Fruit fly (Drosophila melanogaster) whole organism, embryonic: Measurements from ENCODE around the gene ich.

Experiments used
- Asciz ChIP-seq: fragments of 200-800 bp; sonication (Bioruptor generic); optimal IDR thresholded peaks from 2 replicates; lab custom pipeline; 2017; ENCODE audit warnings: missing biosample characterization, mild to moderate bottlenecking, missing genetic modification characterization, missing genetic modification reagents
- Bgb ChIP-seq: fragments of 200-800 bp; sonication (Bioruptor generic); IDR thresholded peaks from 2 replicates; pipeline ENCODE4 v1.3.6; 2022; ENCODE audit warnings: missing biosample characterization, missing genetic modification characterization; ENCODE audit not compliant: partially characterized antibody
- CG10209 ChIP-seq: fragments of 200-800 bp; sonication (Bioruptor generic); optimal IDR thresholded peaks from 3 replicates; lab custom pipeline; 2017; ENCODE audit warnings: missing biosample characterization, mild to moderate bottlenecking, missing genetic modification characterization, missing genetic modification reagents
- CG13287 ChIP-seq: fragments of 200-800 bp; sonication (Bioruptor generic); IDR thresholded peaks from 2 replicates; pipeline ENCODE4 v1.3.6; 2022; ENCODE audit warnings: missing biosample characterization, missing genetic modification characterization; ENCODE audit not compliant: partially characterized antibody
- CG13624 ChIP-seq: fragments of 200-800 bp; sonication (Bioruptor generic); optimal IDR thresholded peaks from 2 replicates; lab custom pipeline; 2016; ENCODE audit warnings: missing biosample characterization, missing genetic modification characterization
- CG16815 ChIP-seq: fragments of 200-800 bp; sonication (Bioruptor generic); optimal IDR thresholded peaks from 3 replicates; lab custom pipeline; 2017; ENCODE audit warnings: missing biosample characterization, mild to moderate bottlenecking, missing genetic modification characterization
- CG17186 ChIP-seq: fragments of 200-800 bp; sonication (Bioruptor generic); optimal IDR thresholded peaks from 3 replicates; lab custom pipeline; 2017; ENCODE audit warnings: missing biosample characterization, missing genetic modification reagents, missing genetic modification characterization
- CG17912 ChIP-seq: fragments of 200-800 bp; sonication (Bioruptor generic); optimal IDR thresholded peaks from 2 replicates; lab custom pipeline; 2018; ENCODE audit warnings: missing biosample characterization, mild to moderate bottlenecking, missing genetic modification characterization
- CG2712 ChIP-seq: fragments of 200-800 bp; optimal IDR thresholded peaks from 3 replicates; lab custom pipeline; 2019; ENCODE audit warnings: missing biosample characterization, mild to moderate bottlenecking, missing genetic modification characterization, moderate library complexity
- CG2875 ChIP-seq: fragments of 200-800 bp; sonication (Bioruptor generic); optimal IDR thresholded peaks from 2 replicates; lab custom pipeline; 2017; ENCODE audit warnings: missing biosample characterization, mild to moderate bottlenecking, missing genetic modification characterization, missing genetic modification reagents
- CG3407 ChIP-seq: fragments of 200-800 bp; sonication (Bioruptor generic); optimal IDR thresholded peaks from 2 replicates; lab custom pipeline; 2018; ENCODE audit warnings: missing biosample characterization, mild to moderate bottlenecking, missing genetic modification characterization
- CG42726 ChIP-seq: fragments of 200-800 bp; sonication (Bioruptor generic); IDR thresholded peaks from 2 replicates; pipeline ENCODE4 v1.3.6; 2022; ENCODE audit warnings: missing biosample characterization, missing genetic modification characterization; ENCODE audit not compliant: partially characterized antibody
- CG5180 ChIP-seq: fragments of 200-800 bp; sonication (Bioruptor generic); optimal IDR thresholded peaks from 3 replicates; lab custom pipeline; 2017; ENCODE audit warnings: missing biosample characterization, missing genetic modification characterization, mild to moderate bottlenecking, moderate library complexity, missing genetic modification reagents
- CG6254 ChIP-seq: fragments of 200-800 bp; sonication (Bioruptor generic); optimal IDR thresholded peaks from 3 replicates; lab custom pipeline; 2017; ENCODE audit warnings: mild to moderate bottlenecking, missing biosample characterization, missing genetic modification reagents, missing genetic modification characterization
- CG6654 ChIP-seq: fragments of 200-800 bp; sonication (Bioruptor generic); optimal IDR thresholded peaks from 2 replicates; lab custom pipeline; 2017; ENCODE audit warnings: missing biosample characterization, mild to moderate bottlenecking, missing genetic modification characterization
- CG7963 ChIP-seq: fragments of 200-800 bp; sonication (Bioruptor generic); IDR thresholded peaks from 3 replicates; pipeline ENCODE4 v1.3.6; 2022; ENCODE audit warnings: missing biosample characterization, missing genetic modification characterization; ENCODE audit not compliant: partially characterized antibody
- CG9215 ChIP-seq: fragments of 200-800 bp; sonication (Bioruptor generic); IDR thresholded peaks from 2 replicates; pipeline ENCODE4 v1.3.6; 2022; ENCODE audit warnings: missing biosample characterization, missing genetic modification characterization
- CG9437 ChIP-seq: fragments of 200-800 bp; sonication (Bioruptor generic); optimal IDR thresholded peaks from 2 replicates; lab custom pipeline; 2018; ENCODE audit warnings: missing biosample characterization, mild to moderate bottlenecking, missing genetic modification characterization
- CG9797 ChIP-seq: fragments of 200-800 bp; sonication (Bioruptor generic); optimal IDR thresholded peaks from 3 replicates; lab custom pipeline; 2018; ENCODE audit warnings: missing biosample characterization, mild to moderate bottlenecking, missing genetic modification characterization
- CG9932 ChIP-seq: fragments of 200-800 bp; sonication (Bioruptor generic); IDR thresholded peaks from 2 replicates; pipeline ENCODE4 v1.3.6; 2022; ENCODE audit warnings: missing biosample characterization, missing genetic modification characterization
- CoRest ChIP-seq: fragments of 200-800 bp; sonication (Bioruptor generic); optimal IDR thresholded peaks from 3 replicates; lab custom pipeline; 2018; ENCODE audit warnings: missing biosample characterization, mild to moderate bottlenecking, missing genetic modification characterization, moderate library complexity
- Doc3 ChIP-seq: fragments of 200-800 bp; sonication (Bioruptor generic); IDR thresholded peaks from 3 replicates; pipeline ENCODE4 v1.3.6; 2022; ENCODE audit warnings: missing biosample characterization, missing genetic modification characterization; ENCODE audit not compliant: partially characterized antibody
- Fer1 ChIP-seq: fragments of 200-800 bp; sonication (Bioruptor generic); optimal IDR thresholded peaks from 2 replicates; lab custom pipeline; 2017; ENCODE audit warnings: missing biosample characterization, mild to moderate bottlenecking, missing genetic modification characterization
- Gug ChIP-seq: fragments of 200-800 bp; sonication (Bioruptor generic); IDR thresholded peaks from 4 replicates; pipeline ENCODE4 v1.3.6; 2022; ENCODE audit warnings: missing biosample characterization, missing genetic modification characterization
- H2.0 ChIP-seq: fragments of 200-800 bp; sonication (Bioruptor generic); IDR thresholded peaks from 2 replicates; pipeline ENCODE4 v1.3.6; 2022; ENCODE audit warnings: missing biosample characterization, missing genetic modification characterization
- HmgZ ChIP-seq: fragments of 200-800 bp; sonication (Bioruptor generic); optimal IDR thresholded peaks from 2 replicates; lab custom pipeline; 2018; ENCODE audit warnings: missing biosample characterization, mild to moderate bottlenecking, missing genetic modification characterization
- Hr51 ChIP-seq, 2 experiments: fragments of 200-800 bp; sonication (Bioruptor generic); optimal IDR thresholded peaks; 2 replicates in 1 of 2; 3 replicates in 1 of 2; lab custom pipeline; 2016 to 2018; ENCODE audit warnings: missing biosample characterization in 2 of 2, missing genetic modification characterization in 2 of 2, mild to moderate bottlenecking in 1 of 2, moderate library complexity in 1 of 2
- MTF-1 ChIP-seq: fragments of 200-800 bp; sonication (Bioruptor generic); optimal IDR thresholded peaks from 2 replicates; lab custom pipeline; 2018; ENCODE audit warnings: missing biosample characterization, mild to moderate bottlenecking, missing genetic modification characterization, borderline replicate concordance
- Oli ChIP-seq: fragments of 200-800 bp; sonication (Bioruptor generic); optimal IDR thresholded peaks from 2 replicates; lab custom pipeline; 2018; ENCODE audit warnings: missing biosample characterization, mild to moderate bottlenecking, missing genetic modification characterization, moderate library complexity
- Xrp1 ChIP-seq: fragments of 200-800 bp; sonication (Bioruptor generic); IDR thresholded peaks from 2 replicates; pipeline ENCODE4 v1.3.6; 2022; ENCODE audit warnings: missing biosample characterization, missing genetic modification characterization
- chinmo ChIP-seq: fragments of 200-800 bp; sonication (Bioruptor generic); IDR thresholded peaks from 4 replicates; pipeline ENCODE4 v1.3.6; 2022; ENCODE audit warnings: missing biosample characterization, missing genetic modification characterization; ENCODE audit not compliant: partially characterized antibody
- dimm ChIP-seq: fragments of 200-800 bp; sonication (Bioruptor generic); IDR thresholded peaks from 2 replicates; pipeline ENCODE4 v1.3.6; 2022; ENCODE audit warnings: missing biosample characterization, missing genetic modification characterization
- dm ChIP-seq: fragments of 200-800 bp; sonication (Bioruptor generic); optimal IDR thresholded peaks from 3 replicates; lab custom pipeline; 2016; ENCODE audit warnings: missing biosample characterization, missing genetic modification characterization
- dpn ChIP-seq, 2 experiments: fragments of 200-800 bp; sonication (Bioruptor generic); optimal IDR thresholded peaks; 3 replicates each; lab custom pipeline; 2016; ENCODE audit warnings: missing biosample characterization in 2 of 2, missing genetic modification characterization in 2 of 2
- ems ChIP-seq: fragments of 200-800 bp; sonication (Bioruptor generic); optimal IDR thresholded peaks from 3 replicates; lab custom pipeline; 2016; ENCODE audit warnings: missing biosample characterization, missing genetic modification characterization
- grn ChIP-seq: fragments of 200-800 bp; sonication (Bioruptor generic); optimal IDR thresholded peaks from 3 replicates; lab custom pipeline; 2017; ENCODE audit warnings: missing biosample characterization, missing genetic modification characterization
- insv ChIP-seq, 2 experiments: fragments of 200-800 bp; sonication (Bioruptor generic); optimal IDR thresholded peaks; 3 replicates each; lab custom pipeline; 2016 to 2018; ENCODE audit warnings: missing biosample characterization in 2 of 2, missing genetic modification characterization in 2 of 2
- lab ChIP-seq: fragments of 200-800 bp; sonication (Bioruptor generic); optimal IDR thresholded peaks from 3 replicates; lab custom pipeline; 2017; ENCODE audit warnings: missing biosample characterization, missing genetic modification characterization, mild to moderate bottlenecking, moderate library complexity, missing genetic modification reagents
- lola ChIP-seq, 3 experiments: fragments of >200 bp in 2 of 3; fragments of 200-800 bp in 1 of 3; sonication (Bioruptor generic) in 1 of 3; optimal IDR thresholded peaks; 2 replicates each; lab custom pipeline; 2017 to 2019; ENCODE audit warnings: missing biosample characterization in 3 of 3, missing genetic modification characterization in 3 of 3, mild to moderate bottlenecking in 1 of 3, moderate library complexity in 1 of 3
- mirr ChIP-seq: fragments of 200-800 bp; sonication (Bioruptor generic); optimal IDR thresholded peaks from 3 replicates; lab custom pipeline; 2018; ENCODE audit warnings: missing biosample characterization, mild to moderate bottlenecking, missing genetic modification characterization
- seq ChIP-seq: fragments of 200-800 bp; sonication (Bioruptor generic); IDR thresholded peaks from 2 replicates; pipeline ENCODE4 v1.3.6; 2022; ENCODE audit warnings: missing biosample characterization, missing genetic modification characterization
- slp2 ChIP-seq: fragments of 200-800 bp; sonication (Bioruptor generic); optimal IDR thresholded peaks from 2 replicates; lab custom pipeline; 2016; ENCODE audit warnings: missing biosample characterization, missing genetic modification characterization
- so ChIP-seq: fragments of 200-800 bp; sonication (Bioruptor generic); IDR thresholded peaks from 3 replicates; pipeline ENCODE4 v1.3.6; 2022; ENCODE audit warnings: missing biosample characterization, missing genetic modification characterization
- tgo ChIP-seq: fragments of 200-800 bp; sonication (Bioruptor generic); IDR thresholded peaks from 3 replicates; pipeline ENCODE4 v1.3.6; 2022; ENCODE audit warnings: missing biosample characterization, missing genetic modification characterization
- tup ChIP-seq: fragments of 200-800 bp; sonication (Bioruptor generic); optimal IDR thresholded peaks from 2 replicates; lab custom pipeline; 2016; ENCODE audit warnings: missing biosample characterization, mild to moderate bottlenecking, missing genetic modification characterization, moderate library complexity
- unc-4 ChIP-seq: fragments of 200-800 bp; sonication (Bioruptor generic); IDR thresholded peaks from 2 replicates; pipeline ENCODE4 v1.3.6; 2022; ENCODE audit warnings: missing biosample characterization, missing genetic modification characterization; ENCODE audit not compliant: partially characterized antibody

ich gene

DNA sequence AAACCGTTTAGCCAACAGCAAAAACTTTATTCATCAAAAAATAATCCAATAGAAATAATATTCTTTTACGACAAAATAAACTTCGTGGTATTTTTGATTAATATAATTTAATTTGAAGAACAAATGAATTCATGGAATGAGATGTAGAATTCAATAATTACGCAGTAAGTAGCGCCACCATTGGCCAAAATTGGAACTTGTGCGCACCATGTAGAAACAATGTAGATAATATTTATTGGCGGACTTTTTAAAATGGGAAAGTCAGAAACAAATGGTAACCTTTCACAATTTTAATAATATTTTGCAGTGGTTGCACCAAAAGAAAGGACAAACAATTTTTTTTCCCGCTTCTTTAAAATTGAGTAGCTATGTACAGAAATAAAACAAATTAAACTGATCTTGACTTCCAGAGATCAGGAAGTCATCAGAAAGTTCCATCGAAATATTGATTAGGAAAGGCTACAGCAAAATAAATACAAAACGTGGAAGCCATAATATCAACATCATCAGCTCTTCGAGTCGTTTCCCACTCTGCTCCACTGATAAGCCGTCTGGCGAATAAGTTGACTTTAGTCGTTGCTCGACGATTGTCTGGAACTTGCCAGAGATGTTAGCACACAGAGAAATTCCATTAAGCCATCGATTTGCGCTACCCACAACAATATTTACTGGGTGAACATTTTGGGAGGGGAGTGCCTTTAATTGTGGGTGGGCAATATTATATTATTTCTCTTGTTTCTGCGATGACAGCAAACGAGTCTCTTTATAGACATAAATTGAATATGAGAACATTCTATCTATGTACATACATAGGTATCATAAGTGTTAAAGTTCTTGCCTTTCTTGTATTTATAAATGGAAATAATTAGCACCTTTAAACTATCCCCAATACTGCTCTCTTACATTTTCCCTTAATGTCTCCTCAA lies 17.3 kb upstream of the ich start (continued):
- no peak for TF ChIP-seq Doc3 (GFP tag; lab: Robert Waterston, UW)
- no peak for TF ChIP-seq CG6254 (GFP tag; lab: Kevin White, UChicago)
- TF ChIP-seq CG13624, result peak; percentile 81
- TF ChIP-seq Oli (tag; lab: Kevin White, UChicago), result no peak
- TF ChIP-seq so (GFP tag; lab: Robert Waterston, UW), result 0 out of 3 replicates have a peak, but pooled peaks have one; percentile 27
- no peak for TF ChIP-seq CG16815
- TF ChIP-seq tgo (GFP tag; lab: Robert Waterston, UW), result peak; percentile 28; the same call in 1 of the 3 replicates
- TF ChIP-seq lola (GFP tag; optimal IDR thresholded peaks at IDR 0.05; lab: Kevin White, UChicago), result no peak
- TF ChIP-seq CG9437 (GFP tag; lab: Kevin White, UChicago), result no peak
- TF ChIP-seq CG17912 (GFP tag; lab: Kevin White, UChicago), result peak; percentile 27
- TF ChIP-seq MTF-1 (GFP tag; lab: Kevin White, UChicago), result no peak
- TF ChIP-seq CG42726 (GFP tag; lab: Robert Waterston, UW), result peak; percentile 85
- no peak for TF ChIP-seq Fer1
- peak; percentile 39; the same call in 1 of the 2 replicates for TF ChIP-seq unc-4
- peak; percentile 84 for TF ChIP-seq Bgb (GFP tag; lab: Robert Waterston, UW)
- TF ChIP-seq CG10209, result no peak
- TF ChIP-seq chinmo, result peak; percentile 31; the same call in 1 of the 4 replicates
- TF ChIP-seq CG9932, result no peak; the same call in 1 of the 2 replicates
- no peak for TF ChIP-seq dm (GFP tag; lab: Kevin White, UChicago)
- TF ChIP-seq CG3407, result no peak
- 0 out of 2 replicates have a peak, but pooled peaks have one; percentile 30 for TF ChIP-seq Xrp1 (GFP tag; lab: Robert Waterston, UW)
- TF ChIP-seq CG6654, result no peak
- peak in 1 of 2 experiments; percentile 28 for TF ChIP-seq dpn (GFP tag; optimal IDR thresholded peaks at IDR 0.05; lab: Kevin White, UChicago)
- peak; percentile 56; the same call in 2 of the 3 replicates for TF ChIP-seq CG7963 (GFP tag; lab: Robert Waterston, UW)
- TF ChIP-seq CoRest (tag; lab: Kevin White, UChicago), result peak; percentile 24
- TF ChIP-seq CG9797 (GFP tag; lab: Kevin White, UChicago), result no peak
- TF ChIP-seq grn (GFP tag; lab: Kevin White, UChicago), result no peak
- peak; percentile 39 for TF ChIP-seq lab (GFP tag; lab: Kevin White, UChicago)
- peak; percentile 48 for TF ChIP-seq CG2875 (GFP tag; lab: Kevin White, UChicago)
- TF ChIP-seq H2.0, result no peak
- no peak for TF ChIP-seq Gug
- TF ChIP-seq CG17186, result peak; percentile 33
- no peak for TF ChIP-seq dimm
- no peak for TF ChIP-seq tup (GFP tag; lab: Kevin White, UChicago)
- peak; percentile 8 for TF ChIP-seq Asciz (GFP tag; lab: Kevin White, UChicago)
- peak; percentile 2 for TF ChIP-seq CG13287 (GFP tag; lab: Robert Waterston, UW)
- peak; percentile 44 for TF ChIP-seq CG2712 (tag; lab: Kevin White, UChicago)
- no peak for TF ChIP-seq CG9215 (GFP tag; lab: Robert Waterston, UW)
- TF ChIP-seq mirr (GFP tag; lab: Kevin White, UChicago), result peak; percentile 10
- peak in 1 of 2 experiments; percentile 3 for TF ChIP-seq insv (GFP tag; optimal IDR thresholded peaks at IDR 0.05; lab: Kevin White, UChicago)
- peak; percentile 54 for TF ChIP-seq seq (GFP tag; lab: Robert Waterston, UW)
- peak in 1 of 2 experiments; percentile 10 for TF ChIP-seq Hr51 (GFP tag; optimal IDR thresholded peaks at IDR 0.05; lab: Kevin White, UChicago)
- no peak for TF ChIP-seq slp2
- peak; percentile 20 for TF ChIP-seq HmgZ (tag; lab: Kevin White, UChicago)
- TF ChIP-seq CG5180, result peak; percentile 56
- TF ChIP-seq ems (GFP tag; lab: Kevin White, UChicago), result peak; percentile 2
